Worm (Caenorhabditis elegans) whole organism, L4 larva: ENCODE results near the gene dhs-8.

Source experiments
- D1046.2 ChIP-seq: fragments of 200-800 bp; sonication (Bioruptor generic); IDR thresholded peaks from 2 replicates; pipeline ENCODE4 v1.3.6; 2022; ENCODE audit warnings: missing genetic modification characterization, missing compliant biosample characterization
- F26F4.8 ChIP-seq: fragments of 200-800 bp; sonication (Bioruptor generic); conservative IDR thresholded peaks from 2 replicates; pipeline ENCODE4 v1.3.6; 2022; ENCODE audit warnings: missing genetic modification characterization, missing compliant biosample characterization
- F37D6.2 ChIP-seq: sonication (generic microtip); optimal IDR thresholded peaks from 2 replicates; lab custom pipeline; 2016; ENCODE audit warnings: mild to moderate bottlenecking, missing genetic modification characterization, missing compliant biosample characterization
- F44E2.7 ChIP-seq: fragments of 200-800 bp; sonication (Bioruptor generic); IDR thresholded peaks from 2 replicates; pipeline ENCODE4 v2.1.2; 2022; ENCODE audit warnings: missing genetic modification characterization, missing compliant biosample characterization
- F49E8.2 ChIP-seq: sonication (generic microtip); optimal IDR thresholded peaks from 2 replicates; lab custom pipeline; 2016; ENCODE audit warnings: missing compliant biosample characterization, mild to moderate bottlenecking, missing genetic modification characterization, borderline replicate concordance
- T20F7.1 ChIP-seq: fragments of 200-800 bp; sonication (Bioruptor generic); optimal IDR thresholded peaks from 2 replicates; lab custom pipeline; 2018; ENCODE audit warnings: mild to moderate bottlenecking, missing genetic modification characterization, missing compliant biosample characterization
- T26A8.4 ChIP-seq: fragments of 200-800 bp; sonication (Bioruptor generic); IDR thresholded peaks from 2 replicates; pipeline ENCODE4 v1.3.6; 2022; ENCODE audit warnings: missing genetic modification characterization, missing compliant biosample characterization
- Y105C5A.15 ChIP-seq: fragments of 200-800 bp; sonication (Bioruptor generic); IDR thresholded peaks from 2 replicates; pipeline ENCODE4 v1.3.6; 2022; ENCODE audit warnings: missing genetic modification characterization, missing compliant biosample characterization
- Y48G9A.11 ChIP-seq: fragments of 200-800 bp; sonication (Bioruptor generic); IDR thresholded peaks from 2 replicates; pipeline ENCODE4 v1.3.6; 2022; ENCODE audit warnings: missing genetic modification reagents, missing genetic modification characterization, missing compliant biosample characterization
- Y75B8A.6 ChIP-seq: fragments of 200-800 bp; sonication (Bioruptor generic); IDR thresholded peaks from 2 replicates; pipeline ENCODE4 v1.3.6; 2022; ENCODE audit warnings: missing genetic modification reagents, missing genetic modification characterization, missing compliant biosample characterization
- arid-1 ChIP-seq: fragments of 200-800 bp; sonication (Bioruptor generic); conservative IDR thresholded peaks from 2 replicates; pipeline ENCODE4 v1.3.6; 2022; ENCODE audit warnings: missing genetic modification reagents, missing genetic modification characterization, missing compliant biosample characterization
- ceh-32 ChIP-seq: sonication (generic microtip); optimal IDR thresholded peaks from 2 replicates; lab custom pipeline; 2016; ENCODE audit warnings: mild to moderate bottlenecking, missing genetic modification characterization, missing compliant biosample characterization; ENCODE audit not compliant: poor library complexity
- ceh-82 ChIP-seq: sonication (generic microtip); optimal IDR thresholded peaks from 2 replicates; lab custom pipeline; 2017; ENCODE audit warnings: missing biosample characterization, missing genetic modification characterization
- daf-16 ChIP-seq, 3 experiments: sonication (generic microtip); optimal IDR thresholded peaks; 2 replicates each; lab custom pipeline; 2016 to 2017; ENCODE audit warnings: missing genetic modification characterization in 3 of 3, missing genetic modification reagents in 3 of 3, mild to moderate bottlenecking in 2 of 3, missing compliant biosample characterization in 2 of 3, missing biosample characterization in 1 of 3, moderate library complexity in 1 of 3
- dmd-6 ChIP-seq: fragments of 200-800 bp; sonication (Bioruptor generic); IDR thresholded peaks from 2 replicates; pipeline ENCODE4 v1.3.6; 2022; ENCODE audit warnings: missing genetic modification reagents, missing genetic modification characterization, missing compliant biosample characterization
- dmd-8 ChIP-seq: fragments of 200-800 bp; sonication (Bioruptor generic); IDR thresholded peaks from 2 replicates; pipeline ENCODE4 v1.3.6; 2022; ENCODE audit warnings: missing genetic modification characterization, missing compliant biosample characterization
- dmd-9 ChIP-seq: fragments of 200-800 bp; sonication (Bioruptor generic); IDR thresholded peaks from 2 replicates; pipeline ENCODE4 v1.3.6; 2022; ENCODE audit warnings: missing genetic modification reagents, missing genetic modification characterization, missing compliant biosample characterization
- dpl-1 ChIP-seq: fragments of 150-350 bp; optimal IDR thresholded peaks from 2 replicates; lab custom pipeline; 2014; ENCODE audit warnings: missing biosample characterization, missing genetic modification reagents, missing genetic modification characterization
- egl-43 ChIP-seq: fragments of 200-800 bp; sonication (Bioruptor generic); IDR thresholded peaks from 2 replicates; pipeline ENCODE4 v1.3.6; 2022; ENCODE audit warnings: missing genetic modification reagents, missing genetic modification characterization, missing compliant biosample characterization
- fos-1 ChIP-seq: fragments of 150-350 bp; optimal IDR thresholded peaks from 2 replicates; lab custom pipeline; 2014; ENCODE audit warnings: missing biosample characterization, missing genetic modification characterization
- gei-8 ChIP-seq: fragments of 200-800 bp; sonication (Bioruptor generic); optimal IDR thresholded peaks from 2 replicates; lab custom pipeline; 2018; ENCODE audit warnings: mild to moderate bottlenecking, missing genetic modification characterization, missing compliant biosample characterization
- hlh-30 ChIP-seq: sonication (generic microtip); optimal IDR thresholded peaks from 2 replicates; lab custom pipeline; 2017; ENCODE audit warnings: antibody characterized with exemption, mild to moderate bottlenecking, missing genetic modification characterization, missing compliant biosample characterization; ENCODE audit not compliant: insufficient read depth
- hmg-1.1 ChIP-seq: fragments of 200-800 bp; sonication (Bioruptor generic); IDR thresholded peaks from 2 replicates; pipeline ENCODE4 v1.3.6; 2022; ENCODE audit warnings: missing genetic modification reagents, missing genetic modification characterization, missing compliant biosample characterization
- jun-1 ChIP-seq: fragments of 150-350 bp; optimal IDR thresholded peaks from 2 replicates; lab custom pipeline; 2014; ENCODE audit warnings: missing biosample characterization, missing genetic modification reagents, missing genetic modification characterization
- lim-7 ChIP-seq: fragments of 200-800 bp; sonication (Bioruptor generic); IDR thresholded peaks from 2 replicates; pipeline ENCODE4 v1.3.6; 2022; ENCODE audit warnings: missing genetic modification characterization, missing compliant biosample characterization
- lin-13 ChIP-seq: fragments of 150-350 bp; optimal IDR thresholded peaks from 2 replicates; lab custom pipeline; 2014; ENCODE audit warnings: missing biosample characterization, missing genetic modification reagents, missing genetic modification characterization
- lin-15B ChIP-seq: fragments of 150-350 bp; sonication (generic microtip); optimal IDR thresholded peaks from 3 replicates; lab custom pipeline; 2014; ENCODE audit warnings: missing biosample characterization, missing genetic modification characterization
- lin-39 ChIP-seq: fragments of 150-350 bp; optimal IDR thresholded peaks from 2 replicates; lab custom pipeline; 2014; ENCODE audit warnings: missing biosample characterization, missing genetic modification reagents, missing genetic modification characterization
- madf-5 ChIP-seq, 2 experiments: fragments of 200-800 bp; sonication (Bioruptor generic); IDR thresholded peaks; 2 replicates each; pipeline ENCODE4 v1.3.6; 2022; ENCODE audit warnings: missing compliant biosample characterization in 2 of 2, missing genetic modification characterization in 2 of 2
- mdl-1 ChIP-seq, 2 experiments: fragments of 150-350 bp in 1 of 2; sonication (generic microtip) in 1 of 2; optimal IDR thresholded peaks; 2 replicates each; lab custom pipeline; 2014 to 2017; ENCODE audit warnings: missing biosample characterization in 2 of 2, missing genetic modification characterization in 2 of 2
- mep-1 ChIP-seq: fragments of 150-350 bp; sonication (generic microtip); optimal IDR thresholded peaks from 3 replicates; lab custom pipeline; 2014; ENCODE audit warnings: missing biosample characterization, missing genetic modification characterization
- mes-2 ChIP-seq: sonication (generic microtip); optimal IDR thresholded peaks from 2 replicates; lab custom pipeline; 2016; ENCODE audit warnings: missing genotype, mild to moderate bottlenecking, missing genetic modification characterization, missing compliant biosample characterization; ENCODE audit not compliant: poor library complexity, severe bottlenecking
- mxl-3 ChIP-seq: fragments of 200-800 bp; sonication (Bioruptor generic); optimal IDR thresholded peaks from 2 replicates; lab custom pipeline; 2018; ENCODE audit warnings: mild to moderate bottlenecking, missing genetic modification characterization, missing compliant biosample characterization
- nhr-10 ChIP-seq: fragments of 150-350 bp; optimal IDR thresholded peaks from 2 replicates; lab custom pipeline; 2014; ENCODE audit warnings: missing biosample characterization, missing genetic modification characterization
- nhr-102 ChIP-seq: sonication (generic microtip); optimal IDR thresholded peaks from 2 replicates; lab custom pipeline; 2016; ENCODE audit warnings: mild to moderate bottlenecking, missing genetic modification characterization, moderate library complexity, missing compliant biosample characterization
- nhr-237 ChIP-seq: sonication (generic microtip); optimal IDR thresholded peaks from 2 replicates; lab custom pipeline; 2017; ENCODE audit warnings: missing biosample characterization, missing genetic modification characterization
- nhr-42 ChIP-seq: fragments of 200-800 bp; sonication (Bioruptor generic); IDR thresholded peaks from 2 replicates; pipeline ENCODE4 v1.3.6; 2022; ENCODE audit warnings: missing genetic modification characterization, missing compliant biosample characterization
- nhr-48 ChIP-seq: sonication (generic microtip); optimal IDR thresholded peaks from 2 replicates; lab custom pipeline; 2016; ENCODE audit warnings: mild to moderate bottlenecking, missing genetic modification characterization, missing compliant biosample characterization
- nhr-6 ChIP-seq: fragments of 150-350 bp; optimal IDR thresholded peaks from 2 replicates; lab custom pipeline; 2014; ENCODE audit warnings: missing biosample characterization, missing genetic modification characterization
- nhr-76 ChIP-seq: fragments of 150-350 bp; optimal IDR thresholded peaks from 2 replicates; lab custom pipeline; 2014; ENCODE audit warnings: missing biosample characterization, missing genetic modification characterization
- php-3 ChIP-seq: fragments of 200-800 bp; sonication (Bioruptor generic); IDR thresholded peaks from 2 replicates; pipeline ENCODE4 v1.3.6; 2022; ENCODE audit warnings: missing genetic modification reagents, missing genetic modification characterization, missing compliant biosample characterization
- pqm-1 ChIP-seq: sonication (generic microtip); optimal IDR thresholded peaks from 2 replicates; lab custom pipeline; 2017; ENCODE audit warnings: missing biosample characterization, missing genetic modification characterization
- saeg-2 ChIP-seq: fragments of 200-800 bp; sonication (Bioruptor generic); IDR thresholded peaks from 2 replicates; pipeline ENCODE4 v1.3.6; 2022; ENCODE audit warnings: missing genetic modification reagents, missing genetic modification characterization, missing compliant biosample characterization
- sdz-12 ChIP-seq: fragments of 200-800 bp; sonication (Bioruptor generic); optimal IDR thresholded peaks from 2 replicates; lab custom pipeline; 2018; ENCODE audit warnings: mild to moderate bottlenecking, missing genetic modification characterization, missing compliant biosample characterization
- set-16 ChIP-seq: fragments of 200-800 bp; sonication (Bioruptor generic); IDR thresholded peaks from 2 replicates; pipeline ENCODE4 v1.3.6; 2022; ENCODE audit warnings: missing genetic modification reagents, missing genetic modification characterization, missing compliant biosample characterization
- skn-1 ChIP-seq: fragments of 150-350 bp; optimal IDR thresholded peaks from 2 replicates; lab custom pipeline; 2014; ENCODE audit warnings: missing biosample characterization, missing genetic modification characterization
- snpc-1.2 ChIP-seq: fragments of 200-800 bp; sonication (Bioruptor generic); IDR thresholded peaks from 2 replicates; pipeline ENCODE4 v1.3.6; 2022; ENCODE audit warnings: missing genetic modification reagents, missing genetic modification characterization, missing compliant biosample characterization
- unc-39 ChIP-seq: sonication (generic microtip); optimal IDR thresholded peaks from 2 replicates; lab custom pipeline; 2017; ENCODE audit warnings: missing biosample characterization, missing genetic modification characterization
- vab-7 ChIP-seq: fragments of 200-800 bp; sonication (Bioruptor generic); IDR thresholded peaks from 2 replicates; pipeline ENCODE4 v1.3.6; 2022; ENCODE audit warnings: missing genetic modification reagents, missing genetic modification characterization, missing compliant biosample characterization
- zag-1 ChIP-seq: fragments of 150-350 bp; optimal IDR thresholded peaks from 2 replicates; lab custom pipeline; 2014; ENCODE audit warnings: missing biosample characterization, missing genetic modification characterization
- zfp-2 ChIP-seq: sonication (generic microtip); optimal IDR thresholded peaks from 2 replicates; lab custom pipeline; 2016; ENCODE audit warnings: mild to moderate bottlenecking, missing genetic modification characterization, missing compliant biosample characterization
- ztf-7 ChIP-seq: fragments of 150-350 bp; optimal IDR thresholded peaks from 2 replicates; lab custom pipeline; 2014; ENCODE audit warnings: missing biosample characterization, missing genetic modification characterization

The dhs-8 gene

DNA sequence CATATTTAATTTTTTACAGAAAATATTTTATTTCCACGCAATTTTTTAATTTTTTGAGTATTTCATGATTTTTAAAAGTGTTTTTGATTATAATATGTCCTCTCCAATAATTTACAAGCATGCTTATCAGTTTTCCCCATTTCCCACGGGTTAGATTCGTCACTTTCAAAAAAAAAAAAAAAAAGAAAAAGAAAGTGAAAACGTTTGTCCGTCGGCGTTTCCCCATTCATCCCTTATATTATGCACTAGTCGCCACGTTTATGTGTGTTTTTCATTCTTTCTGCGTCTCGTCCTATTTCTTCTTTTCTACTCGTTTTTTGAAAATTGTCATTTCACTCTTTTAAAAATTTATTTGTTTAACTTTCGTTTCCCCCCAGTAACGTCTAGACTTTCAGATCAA, 8.4 kb upstream of the dhs-8 start, which contains the start of gene vnut-1:
vnut-1 (plus strand) TSS at position 396 of the 400 bp plus-strand sequence.
- TF ChIP-seq pqm-1 (peak; percentile 79), sdz-12 (GFP tag; lab: Kevin White, UChicago) (no peak), dmd-9 (GFP tag; lab: Robert Waterston, UW) (no peak), unc-39 (no peak), F49E8.2 (no peak), mdl-1 (tag; optimal IDR thresholded peaks at IDR 0.05; lab: Kevin White, UChicago) (peak in 1 of 2 experiments; percentile 72), lin-39 (tag; lab: Kevin White, UChicago) (no peak), mes-2 (tag; lab: Kevin White, UChicago) (no peak), nhr-48 (tag; lab: Kevin White, UChicago) (peak; percentile 57), F37D6.2 (tag; lab: Kevin White, UChicago) (no peak), set-16 (GFP tag; lab: Robert Waterston, UW) (no peak), jun-1 (no peak), T26A8.4 (GFP tag; lab: Robert Waterston, UW) (no peak), dmd-6 (GFP tag; lab: Robert Waterston, UW) (peak; percentile 43), daf-16 (GFP tag; optimal IDR thresholded peaks at IDR 0.05; lab: Kevin White, UChicago) (no peak), daf-16 (tag; optimal IDR thresholded peaks at IDR 0.05; lab: Kevin White, UChicago) (peak; percentile 70), snpc-1.2 (GFP tag; lab: Robert Waterston, UW) (no peak), saeg-2 (GFP tag; lab: Robert Waterston, UW) (no peak), dmd-8 (GFP tag; lab: Robert Waterston, UW) (no peak), D1046.2 (GFP tag; lab: Robert Waterston, UW) (no peak), lim-7 (GFP tag; lab: Robert Waterston, UW) (no peak), F26F4.8 (GFP tag; lab: Robert Waterston, UW) (no peak), zag-1 (no peak), mep-1 (tag; lab: Kevin White, UChicago) (peak; percentile 66), nhr-10 (tag; lab: Kevin White, UChicago) (no peak), Y75B8A.6 (GFP tag; lab: Robert Waterston, UW) (no peak), nhr-42 (no peak), ceh-82 (tag; lab: Kevin White, UChicago) (no peak), hlh-30 (tag; lab: Kevin White, UChicago) (peak; percentile 55), ceh-32 (no peak), ztf-7 (no peak), php-3 (GFP tag; lab: Robert Waterston, UW) (no peak), nhr-102 (tag; lab: Kevin White, UChicago) (no peak), Y48G9A.11 (no peak), zfp-2 (tag; lab: Kevin White, UChicago) (no peak), skn-1 (tag; lab: Kevin White, UChicago) (no peak), madf-5 (GFP tag; IDR thresholded peaks at IDR 0.05; lab: Robert Waterston, UW) (no peak), T20F7.1 (GFP tag; lab: Kevin White, UChicago) (no peak), mxl-3 (GFP tag; lab: Kevin White, UChicago) (no peak), nhr-237 (tag; lab: Kevin White, UChicago) (no peak), arid-1 (GFP tag; lab: Robert Waterston, UW) (no peak), fos-1 (tag; lab: Kevin White, UChicago) (no peak), F44E2.7 (no peak), nhr-6 (tag; lab: Kevin White, UChicago) (no peak), gei-8 (GFP tag; lab: Kevin White, UChicago) (no peak), egl-43 (GFP tag; lab: Robert Waterston, UW) (no peak), vab-7 (GFP tag; lab: Robert Waterston, UW) (no peak), hmg-1.1 (GFP tag; lab: Robert Waterston, UW) (peak; percentile 37; the same call in 1 of the 2 replicates), lin-13 (GFP tag; lab: Kevin White, UChicago) (no peak), Y105C5A.15 (GFP tag; lab: Robert Waterston, UW) (no peak), lin-15B (tag; lab: Kevin White, UChicago) (no peak), nhr-76 (tag; lab: Kevin White, UChicago) (no peak), dpl-1 (GFP tag; lab: Kevin White, UChicago) (peak; percentile 29)
